Worm (Caenorhabditis elegans) whole organism, L1 larva: ENCODE measurements around the gene ndx-3.

Source experiments
- C34B4.2 ChIP-seq: sonication (generic microtip); optimal IDR thresholded peaks from 2 replicates; lab custom pipeline; 2017; ENCODE audit warnings: mild to moderate bottlenecking, missing genetic modification characterization, missing compliant biosample characterization
- Y116A8C.19 ChIP-seq: sonication (generic microtip); optimal IDR thresholded peaks from 2 replicates; lab custom pipeline; 2016; ENCODE audit warnings: missing compliant biosample characterization, missing genetic modification characterization, borderline replicate concordance
- blmp-1 ChIP-seq: fragments of 150-350 bp; optimal IDR thresholded peaks from 2 replicates; lab custom pipeline; 2014; ENCODE audit warnings: missing biosample characterization, missing genetic modification characterization
- ceh-8 ChIP-seq: fragments of 200-800 bp; sonication (Bioruptor generic); optimal IDR thresholded peaks from 2 replicates; lab custom pipeline; 2018; ENCODE audit warnings: mild to moderate bottlenecking, missing genetic modification characterization, moderate library complexity, missing compliant biosample characterization
- ceh-82 ChIP-seq, 3 experiments: fragments of 150-350 bp in 1 of 3; sonication (generic microtip) in 2 of 3; optimal IDR thresholded peaks; 2 replicates each; lab custom pipeline; 2014 to 2017; ENCODE audit warnings: missing biosample characterization in 3 of 3, missing genetic modification characterization in 3 of 3
- ceh-88 ChIP-seq: fragments of 200-800 bp; sonication (Bioruptor generic); IDR thresholded peaks from 2 replicates; pipeline ENCODE4 v1.3.6; 2022; ENCODE audit warnings: missing genetic modification characterization, missing compliant biosample characterization
- ceh-90 ChIP-seq: sonication (generic microtip); optimal IDR thresholded peaks from 2 replicates; lab custom pipeline; 2016; ENCODE audit warnings: missing genetic modification characterization, missing compliant biosample characterization
- dpl-1 ChIP-seq, 3 experiments: fragments of 150-350 bp in 2 of 3; sonication (generic microtip) in 1 of 3; optimal IDR thresholded peaks; 2 replicates each; lab custom pipeline; 2014 to 2017; ENCODE audit warnings: missing biosample characterization in 3 of 3, missing genetic modification characterization in 3 of 3, missing genetic modification reagents in 3 of 3
- dsc-1 ChIP-seq: sonication (generic microtip); optimal IDR thresholded peaks from 2 replicates; lab custom pipeline; 2016; ENCODE audit warnings: mild to moderate bottlenecking, missing genetic modification characterization, missing compliant biosample characterization
- efl-1 ChIP-seq, 4 experiments: fragments of 150-350 bp; optimal IDR thresholded peaks in 3 of 4; peaks in 1 of 4; 1 replicate in 1 of 4; 2 replicates in 3 of 4; lab custom pipeline; 2014; ENCODE audit warnings: missing biosample characterization in 2 of 4, missing genetic modification characterization in 2 of 4, missing genetic modification reagents in 2 of 4
- egl-27 ChIP-seq, 2 experiments: fragments of 150-350 bp in 1 of 2; sonication (generic microtip); optimal IDR thresholded peaks; 3 replicates each; lab custom pipeline; 2017 to 2018; ENCODE audit warnings: missing biosample characterization in 2 of 2, missing genetic modification characterization in 2 of 2, missing genetic modification reagents in 2 of 2
- elt-2 ChIP-seq: sonication (generic microtip); optimal IDR thresholded peaks from 2 replicates; lab custom pipeline; 2016; ENCODE audit warnings: missing genetic modification characterization, mild to moderate bottlenecking, inconsistent platforms, missing compliant biosample characterization, missing genetic modification reagents
- fkh-8 ChIP-seq: sonication (generic microtip); optimal IDR thresholded peaks from 2 replicates; lab custom pipeline; 2016; ENCODE audit warnings: mild to moderate bottlenecking, missing genetic modification characterization, missing compliant biosample characterization
- hlh-17 ChIP-seq: fragments of 200-800 bp; sonication (Bioruptor generic); optimal IDR thresholded peaks from 2 replicates; lab custom pipeline; 2018; ENCODE audit warnings: missing genetic modification characterization, mild to moderate bottlenecking, missing compliant biosample characterization, moderate library complexity, borderline replicate concordance
- hpl-2 ChIP-seq: fragments of 150-350 bp; optimal IDR thresholded peaks from 2 replicates; lab custom pipeline; 2014; ENCODE audit warnings: missing biosample characterization, missing genetic modification reagents, missing genetic modification characterization
- isw-1 ChIP-seq: fragments of 200-800 bp; sonication (Bioruptor generic); IDR thresholded peaks from 2 replicates; pipeline ENCODE4 v1.3.6; 2022; ENCODE audit warnings: missing genetic modification characterization, missing compliant biosample characterization
- jun-1 ChIP-seq: fragments of 150-350 bp; optimal IDR thresholded peaks from 2 replicates; lab custom pipeline; 2014; ENCODE audit warnings: missing biosample characterization, missing genetic modification reagents, missing genetic modification characterization
- lin-13 ChIP-seq: fragments of 150-350 bp; optimal IDR thresholded peaks from 2 replicates; lab custom pipeline; 2014; ENCODE audit warnings: missing biosample characterization, missing genetic modification reagents, missing genetic modification characterization
- lin-14 ChIP-seq: fragments of 200-800 bp; sonication (Bioruptor generic); optimal IDR thresholded peaks from 2 replicates; lab custom pipeline; 2018; ENCODE audit warnings: mild to moderate bottlenecking, missing genetic modification characterization, moderate library complexity, missing compliant biosample characterization
- lin-15B ChIP-seq: fragments of 150-350 bp; sonication (generic microtip); optimal IDR thresholded peaks from 3 replicates; lab custom pipeline; 2014; ENCODE audit warnings: missing biosample characterization, missing genetic modification characterization
- lin-39 ChIP-seq: fragments of 150-350 bp; optimal IDR thresholded peaks from 2 replicates; lab custom pipeline; 2014; ENCODE audit warnings: missing biosample characterization, missing genetic modification reagents, missing genetic modification characterization
- lsy-2 ChIP-seq, 2 experiments: fragments of 150-350 bp; optimal IDR thresholded peaks; 2 replicates each; lab custom pipeline; 2014; ENCODE audit warnings: missing biosample characterization in 2 of 2, missing genetic modification characterization in 2 of 2
- mab-9 ChIP-seq: fragments of 200-800 bp; sonication (Bioruptor generic); IDR thresholded peaks from 2 replicates; pipeline ENCODE4 v1.3.6; 2022; ENCODE audit warnings: missing genetic modification reagents, missing genetic modification characterization, missing compliant biosample characterization
- mep-1 ChIP-seq: fragments of 150-350 bp; optimal IDR thresholded peaks from 2 replicates; lab custom pipeline; 2014; ENCODE audit warnings: missing biosample characterization, missing genetic modification characterization
- nhr-20 ChIP-seq: sonication (generic microtip); optimal IDR thresholded peaks from 2 replicates; lab custom pipeline; 2016; ENCODE audit warnings: mild to moderate bottlenecking, missing genetic modification characterization, missing compliant biosample characterization
- nhr-47 ChIP-seq: sonication (generic microtip); optimal IDR thresholded peaks from 2 replicates; lab custom pipeline; 2016; ENCODE audit warnings: mild to moderate bottlenecking, missing genetic modification characterization, moderate library complexity, missing compliant biosample characterization
- nhr-71 ChIP-seq: sonication (generic microtip); optimal IDR thresholded peaks from 2 replicates; lab custom pipeline; 2016; ENCODE audit warnings: mild to moderate bottlenecking, missing genetic modification characterization, moderate library complexity, missing compliant biosample characterization
- nhr-76 ChIP-seq: sonication (generic microtip); optimal IDR thresholded peaks from 2 replicates; lab custom pipeline; 2017; ENCODE audit warnings: missing biosample characterization, missing genetic modification characterization
- nhr-84 ChIP-seq: sonication (generic microtip); optimal IDR thresholded peaks from 2 replicates; lab custom pipeline; 2017; ENCODE audit warnings: missing biosample characterization, missing genetic modification characterization
- nhr-85 ChIP-seq: sonication (generic microtip); peaks from one replicate; lab custom pipeline; 2016; ENCODE audit warnings: missing genetic modification characterization, inconsistent platforms, missing compliant biosample characterization
- nhr-90 ChIP-seq: sonication (generic microtip); optimal IDR thresholded peaks from 2 replicates; lab custom pipeline; 2016; ENCODE audit warnings: mild to moderate bottlenecking, missing genetic modification characterization, missing compliant biosample characterization; ENCODE audit not compliant: poor library complexity
- pag-3 ChIP-seq: sonication (generic microtip); optimal IDR thresholded peaks from 2 replicates; lab custom pipeline; 2017; ENCODE audit warnings: missing genetic modification characterization, mild to moderate bottlenecking, missing compliant biosample characterization, antibody characterized with exemption, borderline replicate concordance; ENCODE audit not compliant: insufficient read depth
- pqm-1 ChIP-seq: sonication (generic microtip); optimal IDR thresholded peaks from 3 replicates; lab custom pipeline; 2017; ENCODE audit warnings: missing biosample characterization, missing genetic modification characterization
- rnt-1 ChIP-seq: sonication (generic microtip); optimal IDR thresholded peaks from 2 replicates; lab custom pipeline; 2016; ENCODE audit warnings: mild to moderate bottlenecking, missing genetic modification characterization, moderate library complexity, missing compliant biosample characterization
- skn-1 ChIP-seq: fragments of 150-350 bp; optimal IDR thresholded peaks from 2 replicates; lab custom pipeline; 2014; ENCODE audit warnings: missing biosample characterization, missing genetic modification characterization
- snu-23 ChIP-seq: sonication (generic microtip); optimal IDR thresholded peaks from 2 replicates; lab custom pipeline; 2016; ENCODE audit warnings: missing genetic modification characterization, missing compliant biosample characterization
- sptf-1 ChIP-seq: fragments of 150-350 bp; optimal IDR thresholded peaks from 2 replicates; lab custom pipeline; 2014; ENCODE audit warnings: missing biosample characterization, missing genetic modification characterization
- sup-37 ChIP-seq: fragments of 200-800 bp; sonication (Bioruptor generic); optimal IDR thresholded peaks from 2 replicates; lab custom pipeline; 2018; ENCODE audit warnings: mild to moderate bottlenecking, missing genetic modification characterization, missing compliant biosample characterization
- tbx-2 ChIP-seq: sonication (generic microtip); optimal IDR thresholded peaks from 2 replicates; lab custom pipeline; 2016; ENCODE audit warnings: missing genetic modification characterization, missing compliant biosample characterization
- unc-62 ChIP-seq: fragments of 150-350 bp; optimal IDR thresholded peaks from 2 replicates; lab custom pipeline; 2014; ENCODE audit warnings: missing biosample characterization, missing genetic modification reagents, missing genetic modification characterization
- unc-86 ChIP-seq: sonication (generic microtip); optimal IDR thresholded peaks from 2 replicates; lab custom pipeline; 2016; ENCODE audit warnings: missing genetic modification characterization, missing compliant biosample characterization
- unc-98 ChIP-seq: fragments of 200-800 bp; sonication (Bioruptor generic); IDR thresholded peaks from 2 replicates; pipeline ENCODE4 v1.3.6; 2022; ENCODE audit warnings: missing genetic modification characterization, missing compliant biosample characterization
- vab-15 ChIP-seq: sonication (generic microtip); optimal IDR thresholded peaks from 2 replicates; lab custom pipeline; 2017; ENCODE audit warnings: missing genotype, mild to moderate bottlenecking, missing genetic modification characterization, missing compliant biosample characterization
- zag-1 ChIP-seq: fragments of 150-350 bp; optimal IDR thresholded peaks from 2 replicates; lab custom pipeline; 2014; ENCODE audit warnings: missing biosample characterization, missing genetic modification characterization
- ztf-11 ChIP-seq, 2 experiments: sonication (generic microtip); optimal IDR thresholded peaks; 2 replicates each; lab custom pipeline; 2016 to 2017; ENCODE audit warnings: missing genetic modification characterization in 2 of 2, missing biosample characterization in 1 of 2, missing compliant biosample characterization in 1 of 2
- ztf-4 ChIP-seq: fragments of 150-350 bp; optimal IDR thresholded peaks from 2 replicates; lab custom pipeline; 2014; ENCODE audit warnings: missing biosample characterization, missing genetic modification characterization

ndx-3 gene

DNA sequence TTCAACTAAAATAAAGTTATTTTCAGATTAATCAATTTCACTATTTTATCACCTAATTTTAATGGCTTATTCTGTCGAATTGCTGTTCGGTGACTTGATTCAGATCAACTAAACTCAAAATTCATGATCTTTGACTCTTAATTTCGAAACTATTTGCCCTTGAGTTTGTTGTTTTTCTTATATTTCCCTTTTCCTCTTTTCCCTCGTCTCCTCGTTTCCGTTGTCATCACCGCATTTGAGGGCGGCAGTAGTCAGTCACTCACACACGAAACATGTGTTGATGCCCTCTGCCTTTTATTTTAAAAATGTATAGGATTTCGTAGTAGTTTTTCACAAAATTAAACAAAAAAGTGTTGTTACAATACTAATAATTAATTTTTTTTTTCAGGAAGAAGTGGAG lies 41.5 kb downstream of the ndx-3 start, which contains the start of gene rnh-1.0:
rnh-1.0 (plus strand) TSS at position 389 of the 400 bp plus-strand sequence.
- TF ChIP-seq nhr-71 (tag; lab: Kevin White, UChicago) (peak; percentile 25), lin-13 (GFP tag; lab: Kevin White, UChicago) (no peak), ceh-90 (tag; lab: Kevin White, UChicago) (no peak), efl-1 (optimal IDR thresholded peaks at IDR 0.05; lab: Kevin White, UChicago) (no peak), efl-1 (GFP tag; optimal IDR thresholded peaks at IDR 0.05 in 1 of 2; lab: Kevin White, UChicago) (peak; percentile 9 to 93), dpl-1 (GFP tag; optimal IDR thresholded peaks at IDR 0.05; lab: Kevin White, UChicago) (peak in 2 of 3 experiments; percentile 28 to 30), blmp-1 (tag; lab: Kevin White, UChicago) (peak; percentile 28), unc-86 (tag; lab: Kevin White, UChicago) (no peak), nhr-85 (tag; lab: Kevin White, UChicago) (peak; percentile 74), snu-23 (GFP tag; lab: Kevin White, UChicago) (peak; percentile 11), skn-1 (tag; lab: Kevin White, UChicago) (peak; percentile 19), mep-1 (tag; lab: Kevin White, UChicago) (peak; percentile 47), unc-62 (GFP tag; lab: Kevin White, UChicago) (no peak), rnt-1 (tag; lab: Kevin White, UChicago) (peak; percentile 18), lin-14 (GFP tag; lab: Kevin White, UChicago) (peak; percentile 67)

DNA sequence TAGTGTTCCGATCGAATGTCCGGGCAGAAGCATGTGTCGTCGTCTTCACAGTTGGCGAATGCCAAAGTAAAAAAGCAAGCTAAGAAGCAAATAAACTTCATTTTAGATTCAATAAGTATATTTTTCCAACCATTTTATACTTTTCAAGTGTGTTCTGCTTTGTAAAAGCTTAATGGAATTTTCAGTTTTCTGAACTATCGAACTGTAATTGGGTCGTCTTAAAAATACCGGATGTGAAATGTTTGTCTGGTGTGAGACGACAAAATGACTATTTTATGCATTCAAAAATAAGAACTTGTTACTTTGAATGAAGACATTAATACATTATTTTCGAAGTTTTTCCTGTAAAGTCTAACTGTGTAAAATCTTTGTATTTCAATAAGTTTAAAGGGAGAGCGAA lies 45.3 kb downstream of the ndx-3 start, which contains the start of gene F59A6.11:
F59A6.11 (minus strand) TSS at position 101 of the 400 bp plus-strand sequence.
- TF ChIP-seq efl-1 (optimal IDR thresholded peaks at IDR 0.05; lab: Kevin White, UChicago) (no peak), efl-1 (GFP tag; optimal IDR thresholded peaks at IDR 0.05 in 1 of 2; lab: Kevin White, UChicago) (peak in 1 of 2 experiments; percentile 72), hpl-2 (no peak)

DNA sequence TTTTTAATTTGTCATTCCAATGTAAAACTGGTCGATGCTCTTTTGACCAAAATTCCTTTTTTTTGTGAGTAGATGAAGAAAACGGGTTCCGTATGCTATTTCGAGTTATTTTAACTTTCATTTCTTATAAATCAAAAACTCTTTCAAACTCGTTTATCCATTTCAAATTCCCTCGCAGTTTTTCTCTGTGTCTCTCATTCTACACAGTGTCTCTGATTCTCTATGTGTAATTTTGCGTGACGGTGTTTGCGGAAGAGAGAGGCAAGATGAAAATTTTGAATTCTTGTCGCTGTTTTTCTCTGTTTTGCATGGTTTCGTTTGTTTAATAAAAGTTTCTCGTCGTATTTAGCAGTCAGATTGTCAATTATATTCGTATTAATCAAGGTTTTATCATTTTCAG lies 45.7 kb downstream of the ndx-3 start, which contains the start of gene citk-2:
citk-2 (plus strand) TSS at position 399 of the 400 bp plus-strand sequence.
- TF ChIP-seq sup-37 (GFP tag; lab: Kevin White, UChicago): peak; percentile 52
- no peak for TF ChIP-seq vab-15 (tag; lab: Kevin White, UChicago)
- no peak for TF ChIP-seq pqm-1 (tag; lab: Kevin White, UChicago)
- peak; percentile 100 for TF ChIP-seq efl-1 (optimal IDR thresholded peaks at IDR 0.05; lab: Kevin White, UChicago)
- TF ChIP-seq efl-1 (GFP tag; optimal IDR thresholded peaks at IDR 0.05 in 1 of 2; lab: Kevin White, UChicago): peak; percentile 100
- peak; percentile 41; the same call in 1 of the 2 replicates for TF ChIP-seq unc-98
- TF ChIP-seq egl-27 (tag; optimal IDR thresholded peaks at IDR 0.05; lab: Kevin White, UChicago): peak in 1 of 2 experiments; percentile 1
- peak; percentile 94 for TF ChIP-seq skn-1 (tag; lab: Kevin White, UChicago)
- TF ChIP-seq ztf-11 (tag; optimal IDR thresholded peaks at IDR 0.05; lab: Kevin White, UChicago): peak in 1 of 2 experiments; percentile 78
- TF ChIP-seq nhr-47: peak; percentile 96
- TF ChIP-seq nhr-90 (tag; lab: Kevin White, UChicago): peak; percentile 93
- TF ChIP-seq ceh-88 (GFP tag; lab: Robert Waterston, UW): peak; percentile 63
- TF ChIP-seq elt-2 (tag; lab: Kevin White, UChicago): peak; percentile 99
- no peak for TF ChIP-seq unc-62 (GFP tag; lab: Kevin White, UChicago)
- TF ChIP-seq fkh-8 (tag; lab: Kevin White, UChicago): peak; percentile 66
- peak; percentile 90 for TF ChIP-seq lin-39
- no peak for TF ChIP-seq nhr-76 (tag; lab: Kevin White, UChicago)
- TF ChIP-seq ztf-4 (tag; lab: Kevin White, UChicago): peak; percentile 90
- TF ChIP-seq nhr-84: peak; percentile 58
- peak; percentile 95 for TF ChIP-seq lsy-2 (tag; optimal IDR thresholded peaks at IDR 0.05; lab: Kevin White, UChicago)
- TF ChIP-seq rnt-1 (tag; lab: Kevin White, UChicago): peak; percentile 97
- peak; percentile 74 to 90 (median 88) for TF ChIP-seq ceh-82 (tag; optimal IDR thresholded peaks at IDR 0.05; lab: Kevin White, UChicago)
- peak; percentile 45 for TF ChIP-seq C34B4.2 (tag; lab: Kevin White, UChicago)
- TF ChIP-seq ceh-8: peak; percentile 88
- no peak for TF ChIP-seq pag-3 (tag; lab: Kevin White, UChicago)
- peak; percentile 90 for TF ChIP-seq isw-1
- TF ChIP-seq lin-15B (tag; lab: Kevin White, UChicago): peak; percentile 77
- peak; percentile 37 for TF ChIP-seq zag-1 (tag; lab: Kevin White, UChicago)
- no peak for TF ChIP-seq hlh-17 (GFP tag; lab: Kevin White, UChicago)
- no peak for TF ChIP-seq Y116A8C.19 (tag; lab: Kevin White, UChicago)
- TF ChIP-seq jun-1 (tag; lab: Kevin White, UChicago): peak; percentile 89
- no peak for TF ChIP-seq sptf-1 (tag; lab: Kevin White, UChicago)
- TF ChIP-seq mab-9 (GFP tag; lab: Robert Waterston, UW): peak; percentile 80
- TF ChIP-seq tbx-2 (tag; lab: Kevin White, UChicago): peak; percentile 94
- TF ChIP-seq dsc-1 (tag; lab: Kevin White, UChicago): peak; percentile 94
- TF ChIP-seq nhr-20 (tag; lab: Kevin White, UChicago): peak; percentile 95
